Fruit fly (Drosophila melanogaster) Kc167 (cell line): Measurements from ENCODE around the gene CG31915.

ENCODE experiments used
- Myc ChIP-seq: fragments of >200 bp; optimal IDR thresholded peaks from 2 replicates; lab custom pipeline; 2017; ENCODE audit warnings: missing external identifiers
- h ChIP-seq: fragments of >200 bp; optimal IDR thresholded peaks from 3 replicates; lab custom pipeline; 2018; ENCODE audit warnings: missing external identifiers
- psq ChIP-seq: fragments of >200 bp; optimal IDR thresholded peaks from 2 replicates; lab custom pipeline; 2017; ENCODE audit warnings: missing external identifiers

- TF ChIP-seq psq (lab: Kevin White, UChicago), result no peak
- no peak for TF ChIP-seq h
- no peak for TF ChIP-seq Myc
Measured at dm6 chr2L:5546518-5547287, 18.8 kb downstream of the CG31915 start, which contains the start of gene Oscillin.
